Worm (Caenorhabditis elegans): ENCODE measurements around the gene Y53F4B.62.

Y53F4B.62 gene

ce11 chrII:15107184-15107583 is 23.2 kb downstream of the Y53F4B.62 start:
- TF ChIP-seq egl-5 (tag; optimal IDR thresholded peaks at IDR 0.05) (no peak), tbx-2 (tag; optimal IDR thresholded peaks at IDR 0.05) (no peak), unc-62 (GFP tag; optimal IDR thresholded peaks at IDR 0.05) (no peak), fos-1 (tag; optimal IDR thresholded peaks at IDR 0.05) (no peak)

ce11 chrII:15089896-15090230 is 40.5 kb downstream of the Y53F4B.62 start, which contains the start of gene Y53F4B.21:
TSS of gene Y53F4B.21 (plus strand) at chrII:15090180.
- TF ChIP-seq lin-15B (tag; optimal IDR thresholded peaks at IDR 0.05), result peak; percentile 13
- TF ChIP-seq elt-3 (tag; optimal IDR thresholded peaks at IDR 0.05), result no peak
- no peak for TF ChIP-seq mml-1 (tag; optimal IDR thresholded peaks at IDR 0.05)
- no peak for TF ChIP-seq sea-2 (GFP tag; optimal IDR thresholded peaks at IDR 0.05)
- no peak for TF ChIP-seq eor-1 (tag; optimal IDR thresholded peaks at IDR 0.05)
- no peak for TF ChIP-seq egl-5 (tag; optimal IDR thresholded peaks at IDR 0.05)
- TF ChIP-seq elt-1 (tag; optimal IDR thresholded peaks at IDR 0.05), result no peak
- TF ChIP-seq nfya-1 (tag; optimal IDR thresholded peaks at IDR 0.05; ENCODE audit: insufficient read depth), result no peak

ce11 chrII:15089086-15089895 is 41.1 kb downstream of the Y53F4B.62 start:
- peak; percentile 59 for TF ChIP-seq nhr-23 (tag; optimal IDR thresholded peaks at IDR 0.05)
- TF ChIP-seq snpc-4 (tag; optimal IDR thresholded peaks at IDR 0.05), result peak; percentile 54
- TF ChIP-seq nhr-237 (tag; optimal IDR thresholded peaks at IDR 0.05), result no peak
- TF ChIP-seq nhr-43 (tag; optimal IDR thresholded peaks at IDR 0.05; ENCODE audit: poor library complexity, severe bottlenecking), result peak; percentile 88
- peak; percentile 56 for TF ChIP-seq nfya-1 (tag; optimal IDR thresholded peaks at IDR 0.05; ENCODE audit: insufficient read depth)
- peak; percentile 41 for TF ChIP-seq lin-15B (tag; optimal IDR thresholded peaks at IDR 0.05)
- TF ChIP-seq unc-39 (tag; optimal IDR thresholded peaks at IDR 0.05), result no peak
- peak; percentile 58 for TF ChIP-seq pha-4 (tag; optimal IDR thresholded peaks at IDR 0.05)

- TF ChIP-seq mdl-1 (tag; optimal IDR thresholded peaks at IDR 0.05) (no peak), elt-1 (tag; optimal IDR thresholded peaks at IDR 0.05) (no peak), ztf-11 (tag; optimal IDR thresholded peaks at IDR 0.05) (no peak), daf-12 (tag; optimal IDR thresholded peaks at IDR 0.05) (no peak), ceh-9 (tag; optimal IDR thresholded peaks at IDR 0.05) (no peak), nhr-67 (tag; optimal IDR thresholded peaks at IDR 0.05) (no peak), lin-15B (tag; optimal IDR thresholded peaks at IDR 0.05) (no peak), skn-1 (tag; optimal IDR thresholded peaks at IDR 0.05) (no peak), nhr-43 (tag; optimal IDR thresholded peaks at IDR 0.05; ENCODE audit: poor library complexity, severe bottlenecking) (no peak), unc-39 (tag; optimal IDR thresholded peaks at IDR 0.05) (no peak), unc-62 (GFP tag; optimal IDR thresholded peaks at IDR 0.05) (no peak)
Measured at ce11 chrII:15084170-15084569, 46.2 kb downstream of the Y53F4B.62 start, which contains the start of gene Y53F4B.20. TSS of gene Y53F4B.20 (plus strand) at chrII:15084470.

ce11 chrII:15080535-15080934 is 49.9 kb downstream of the Y53F4B.62 start:
- no peak for TF ChIP-seq lin-39 (tag; optimal IDR thresholded peaks at IDR 0.05)
- TF ChIP-seq fkh-2 (tag; optimal IDR thresholded peaks at IDR 0.05), result no peak
- TF ChIP-seq unc-39 (tag; optimal IDR thresholded peaks at IDR 0.05), result no peak
- no peak for TF ChIP-seq hmg-11 (tag; optimal IDR thresholded peaks at IDR 0.05)
- no peak for TF ChIP-seq pqm-1 (tag; optimal IDR thresholded peaks at IDR 0.05)
- no peak for TF ChIP-seq skn-1 (tag; optimal IDR thresholded peaks at IDR 0.05)
- no peak for TF ChIP-seq ztf-4 (tag; optimal IDR thresholded peaks at IDR 0.05)
- no peak for TF ChIP-seq nhr-76 (tag; optimal IDR thresholded peaks at IDR 0.05)
- no peak for TF ChIP-seq lin-15B (tag; optimal IDR thresholded peaks at IDR 0.05)
- no peak for TF ChIP-seq aly-2 (tag; optimal IDR thresholded peaks at IDR 0.05)
- TF ChIP-seq egl-5 (tag; optimal IDR thresholded peaks at IDR 0.05), result no peak
- TF ChIP-seq ceh-82 (tag; optimal IDR thresholded peaks at IDR 0.05), result no peak
- no peak for TF ChIP-seq elt-2 (tag; optimal IDR thresholded peaks at IDR 0.05)
- TF ChIP-seq daf-12 (tag; optimal IDR thresholded peaks at IDR 0.05), result no peak
- TF ChIP-seq elt-3 (tag; optimal IDR thresholded peaks at IDR 0.05), result no peak
- no peak for TF ChIP-seq pha-4 (tag; optimal IDR thresholded peaks at IDR 0.05)
- no peak for TF ChIP-seq mdl-1 (tag; optimal IDR thresholded peaks at IDR 0.05)
- TF ChIP-seq lsy-12 (tag; optimal IDR thresholded peaks at IDR 0.05), result no peak
- no peak for TF ChIP-seq eor-1 (tag; optimal IDR thresholded peaks at IDR 0.05)
- TF ChIP-seq sea-2 (GFP tag; optimal IDR thresholded peaks at IDR 0.05), result no peak
